Worm (Caenorhabditis elegans): ENCODE results near the gene Y56A3A.31.

The Y56A3A.31 gene

DNA sequence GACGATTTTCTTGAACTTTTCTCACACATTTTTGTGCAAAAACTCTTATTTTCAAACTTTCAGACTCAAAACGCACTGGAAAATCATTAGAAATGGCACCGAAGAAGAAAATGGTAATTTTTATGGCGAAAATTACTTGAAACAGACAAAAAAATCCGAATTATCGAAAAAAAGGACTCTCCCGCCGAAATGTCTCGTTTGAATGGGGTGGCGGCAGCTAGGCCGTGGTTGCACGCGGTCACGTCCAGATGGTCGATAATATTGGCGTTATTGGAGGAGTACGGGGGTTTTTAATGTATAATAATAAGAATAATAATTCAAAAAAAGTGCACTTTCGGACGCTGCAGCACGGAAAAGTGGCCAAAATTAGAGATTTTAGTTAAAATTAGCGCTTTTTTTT is at the start of gene Y56A3A.31:
Y56A3A.31 (plus strand) TSS at position 64 of the 400 bp plus-strand sequence.
- peak; percentile 35 for TF ChIP-seq nfya-1 (tag; optimal IDR thresholded peaks at IDR 0.05; ENCODE audit: insufficient read depth)
- no peak for TF ChIP-seq fkh-2 (tag; optimal IDR thresholded peaks at IDR 0.05)
- peak; percentile 7 for TF ChIP-seq pha-4 (tag; optimal IDR thresholded peaks at IDR 0.05)

DNA sequence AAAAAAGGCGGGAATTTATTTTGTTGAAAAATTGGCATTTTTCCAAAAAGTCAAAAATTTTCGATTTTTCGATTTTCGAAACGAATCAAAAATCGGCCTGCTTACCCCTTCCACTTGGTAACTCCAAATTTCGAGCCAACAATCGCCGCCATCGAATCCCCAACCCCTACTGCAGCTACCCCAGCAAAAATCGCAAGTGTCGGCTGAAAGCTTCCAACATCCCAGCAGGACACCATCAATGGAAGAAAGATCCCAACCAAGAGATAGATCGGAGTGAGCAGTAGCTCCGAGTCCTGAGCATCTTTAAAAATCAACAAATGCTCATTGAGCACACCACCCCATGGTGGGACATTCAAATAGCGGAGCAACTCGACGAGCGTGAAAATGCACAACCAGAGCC is 43.4 kb upstream of the Y56A3A.31 start:
- no peak for TF ChIP-seq egl-5 (tag; optimal IDR thresholded peaks at IDR 0.05)
- no peak for TF ChIP-seq nhr-25 (tag; optimal IDR thresholded peaks at IDR 0.05)
- no peak for TF ChIP-seq nhr-76 (tag; optimal IDR thresholded peaks at IDR 0.05)
- no peak for TF ChIP-seq fos-1 (tag; optimal IDR thresholded peaks at IDR 0.05)
- TF ChIP-seq lin-39 (tag; optimal IDR thresholded peaks at IDR 0.05) = no peak

DNA sequence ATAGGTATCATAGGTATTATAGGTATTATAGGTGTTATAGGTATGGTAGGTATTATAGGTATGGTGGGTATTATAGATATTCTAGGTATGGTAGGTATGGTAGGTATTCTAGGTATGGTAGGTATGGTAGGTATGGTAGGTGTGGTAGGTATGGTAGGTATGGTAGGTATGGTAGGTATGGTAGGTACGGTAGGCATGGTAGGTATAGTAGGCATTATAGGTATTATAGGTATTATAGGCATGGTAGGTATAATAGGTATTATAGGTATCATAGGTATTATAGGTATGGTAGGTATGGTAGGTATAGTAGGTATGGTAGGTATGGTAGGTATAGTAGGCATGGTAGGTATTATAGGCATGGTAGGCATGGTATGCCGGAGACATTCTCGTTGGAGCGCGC is 42.3 kb upstream of the Y56A3A.31 start:
- TF ChIP-seq nhr-76 (tag; optimal IDR thresholded peaks at IDR 0.05) (no peak), egl-27 (tag; optimal IDR thresholded peaks at IDR 0.05) (no peak), lin-39 (tag; optimal IDR thresholded peaks at IDR 0.05) (no peak), nhr-237 (tag; optimal IDR thresholded peaks at IDR 0.05) (no peak), ztf-11 (tag; optimal IDR thresholded peaks at IDR 0.05) (no peak), jun-1 (tag; optimal IDR thresholded peaks at IDR 0.05) (no peak), ceh-16 (tag; optimal IDR thresholded peaks at IDR 0.05) (no peak), unc-62 (GFP tag; optimal IDR thresholded peaks at IDR 0.05) (no peak), fkh-2 (tag; optimal IDR thresholded peaks at IDR 0.05) (no peak), nhr-28 (tag; optimal IDR thresholded peaks at IDR 0.05) (no peak), ceh-82 (tag; optimal IDR thresholded peaks at IDR 0.05) (no peak), zag-1 (tag; optimal IDR thresholded peaks at IDR 0.05) (no peak), nfya-1 (tag; optimal IDR thresholded peaks at IDR 0.05; ENCODE audit: insufficient read depth) (no peak), mdl-1 (tag; optimal IDR thresholded peaks at IDR 0.05) (no peak), pqm-1 (tag; optimal IDR thresholded peaks at IDR 0.05) (no peak), daf-12 (tag; optimal IDR thresholded peaks at IDR 0.05) (no peak), ama-1 (optimal IDR thresholded peaks at IDR 0.05) (no peak), ztf-4 (tag; optimal IDR thresholded peaks at IDR 0.05) (no peak), elt-2 (tag; optimal IDR thresholded peaks at IDR 0.05) (no peak), snpc-4 (tag; optimal IDR thresholded peaks at IDR 0.05) (no peak)

DNA sequence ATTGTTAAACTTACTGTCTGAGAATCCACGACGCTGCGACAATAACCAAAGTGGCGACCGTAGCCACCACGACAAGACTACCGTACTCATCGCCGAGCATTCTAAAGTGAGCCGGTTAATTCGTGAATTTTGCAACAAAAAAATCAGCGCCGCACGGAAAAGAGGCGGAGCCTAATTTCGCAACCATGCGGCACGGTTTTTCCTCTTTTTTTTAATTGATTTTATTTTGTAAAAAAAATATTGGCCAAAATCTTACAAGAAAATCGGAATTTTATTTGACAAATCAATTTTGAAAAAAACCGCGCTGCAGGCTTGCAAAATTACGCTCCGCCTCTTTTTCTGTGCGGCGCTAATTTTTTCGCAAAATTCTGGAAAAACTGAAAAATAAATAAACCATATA is 40.7 kb upstream of the Y56A3A.31 start, which contains the start of gene dolk-1:
dolk-1 (minus strand) TSS at position 101 of the 400 bp plus-strand sequence.
- no peak for TF ChIP-seq ceh-16 (tag; optimal IDR thresholded peaks at IDR 0.05)
- no peak for TF ChIP-seq nhr-11 (tag; optimal IDR thresholded peaks at IDR 0.05)

DNA sequence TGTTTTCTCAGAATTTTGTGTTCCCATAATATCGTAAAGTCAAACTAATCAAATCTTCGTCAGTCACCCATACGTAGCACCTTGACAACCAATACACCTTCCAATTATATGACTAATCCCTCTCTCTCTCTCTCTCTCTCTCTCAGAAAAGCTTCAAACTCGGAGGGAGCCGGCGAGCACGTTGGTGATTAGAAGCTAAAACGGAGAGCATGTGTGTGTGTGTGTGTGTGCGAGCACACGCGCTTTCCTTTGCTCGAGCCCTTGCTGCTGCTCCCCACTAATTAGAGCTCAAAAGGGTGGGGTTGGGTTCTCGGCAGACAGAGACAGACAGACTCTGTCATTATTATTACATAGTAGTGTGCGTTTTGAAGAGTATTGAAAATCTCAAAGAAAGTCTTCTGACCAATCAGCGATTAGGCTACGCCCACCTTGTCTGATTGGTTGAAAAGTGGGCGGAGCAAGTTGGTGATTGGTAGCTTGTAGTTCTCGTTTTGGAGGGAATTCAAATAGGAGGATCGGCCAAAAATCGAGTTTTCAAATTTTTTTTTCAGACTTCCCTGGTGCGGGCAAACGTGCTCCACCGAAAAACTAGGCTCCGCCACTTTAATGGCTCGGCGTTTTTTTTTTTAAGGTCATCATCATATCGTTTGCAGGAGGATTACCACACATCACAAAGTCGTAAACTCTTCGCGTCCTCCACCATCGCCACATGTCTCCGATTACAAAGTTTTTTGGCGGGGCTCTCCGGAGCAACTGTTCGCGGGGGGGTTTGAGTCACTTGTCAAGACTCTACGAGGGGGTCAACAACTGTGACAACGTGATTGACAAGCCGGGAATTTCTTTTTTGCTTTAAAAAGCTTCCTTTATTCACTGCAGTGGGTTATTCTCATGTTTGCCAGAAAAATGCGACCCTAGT is 39.0 kb upstream of the Y56A3A.31 start:
- TF ChIP-seq elt-1 (tag; optimal IDR thresholded peaks at IDR 0.05) = no peak
- no peak for TF ChIP-seq nhr-28 (tag; optimal IDR thresholded peaks at IDR 0.05)
- peak; percentile 47 for TF ChIP-seq lin-15B (tag; optimal IDR thresholded peaks at IDR 0.05)
- TF ChIP-seq fos-1 (tag; optimal IDR thresholded peaks at IDR 0.05) = no peak
- no peak for TF ChIP-seq jun-1 (tag; optimal IDR thresholded peaks at IDR 0.05)
- TF ChIP-seq nfya-1 (tag; optimal IDR thresholded peaks at IDR 0.05; ENCODE audit: insufficient read depth) = peak; percentile 99
- TF ChIP-seq unc-39 (tag; optimal IDR thresholded peaks at IDR 0.05) = no peak
- no peak for TF ChIP-seq nhr-76 (tag; optimal IDR thresholded peaks at IDR 0.05)

DNA sequence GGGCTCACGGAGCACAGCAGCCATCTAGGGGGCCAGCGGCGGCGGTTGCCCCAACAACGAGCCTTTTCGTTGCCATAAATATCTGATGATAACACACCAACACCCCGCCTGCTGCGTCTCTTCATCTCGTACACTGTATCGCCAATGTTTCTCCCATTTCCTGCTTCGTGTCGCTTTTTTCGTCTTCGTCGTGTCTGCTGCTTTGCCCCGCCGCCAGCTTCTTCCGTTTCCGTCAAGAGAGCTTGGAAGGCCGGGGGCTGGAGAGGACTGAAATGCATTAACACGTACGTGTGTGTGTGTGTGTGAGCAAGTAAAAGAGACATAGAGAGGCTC is 38.4 kb upstream of the Y56A3A.31 start:
- TF ChIP-seq nfya-1 (tag; optimal IDR thresholded peaks at IDR 0.05; ENCODE audit: insufficient read depth) (peak; percentile 64), aly-2 (tag; optimal IDR thresholded peaks at IDR 0.05) (no peak), fos-1 (tag; optimal IDR thresholded peaks at IDR 0.05) (no peak), snpc-4 (tag; optimal IDR thresholded peaks at IDR 0.05) (peak; percentile 57), nhr-76 (tag; optimal IDR thresholded peaks at IDR 0.05) (no peak), hmg-11 (tag; optimal IDR thresholded peaks at IDR 0.05) (peak; percentile 37), lin-39 (tag; optimal IDR thresholded peaks at IDR 0.05) (peak; percentile 34), lin-15B (tag; optimal IDR thresholded peaks at IDR 0.05) (peak; percentile 34)

Measured in whole organism, L3 larva.